Fruit fly (Drosophila melanogaster) whole organism, wandering third instar larva: ENCODE results near the gene Nos.

ENCODE experiments used
- Abd-B ChIP-seq: fragments of >200 bp; optimal IDR thresholded peaks from 2 replicates; lab custom pipeline; 2017; ENCODE audit warnings: missing biosample characterization, missing genetic modification characterization
- CG32264 ChIP-seq: fragments of 200-800 bp; sonication (Bioruptor generic); optimal IDR thresholded peaks from 2 replicates; lab custom pipeline; 2016; ENCODE audit warnings: missing biosample characterization, missing genetic modification characterization
- CG9705 ChIP-seq: fragments of 200-800 bp; sonication (Bioruptor generic); optimal IDR thresholded peaks from 2 replicates; lab custom pipeline; 2018; ENCODE audit warnings: missing biosample characterization, mild to moderate bottlenecking, missing genetic modification characterization
- CrebA ChIP-seq: fragments of 200-800 bp; sonication (Bioruptor generic); optimal IDR thresholded peaks from 2 replicates; lab custom pipeline; 2016; ENCODE audit warnings: missing biosample characterization, mild to moderate bottlenecking, missing genetic modification characterization, borderline replicate concordance
- Dfd ChIP-seq: fragments of >200 bp; optimal IDR thresholded peaks from 2 replicates; lab custom pipeline; 2017; ENCODE audit warnings: missing biosample characterization, missing genetic modification characterization
- Dif ChIP-seq: fragments of 200-275, 200-300 bp; sonication (Bioruptor generic); optimal IDR thresholded peaks from 2 replicates; lab custom pipeline; 2018; ENCODE audit warnings: missing biosample characterization, missing genetic modification characterization; ENCODE audit not compliant: partially characterized antibody
- GATAd ChIP-seq: sonication (Bioruptor generic); optimal IDR thresholded peaks from 2 replicates; lab custom pipeline; 2016; ENCODE audit warnings: missing biosample characterization, missing genetic modification characterization
- HLH106 ChIP-seq: fragments of 200-800 bp; optimal IDR thresholded peaks from 3 replicates; lab custom pipeline; 2019; ENCODE audit warnings: missing biosample characterization, mild to moderate bottlenecking, missing genetic modification characterization, moderate library complexity
- Hnf4 ChIP-seq: fragments of 200-800 bp; sonication (Bioruptor generic); optimal IDR thresholded peaks from 2 replicates; lab custom pipeline; 2016; ENCODE audit warnings: missing biosample characterization, mild to moderate bottlenecking, missing genetic modification characterization
- Hr78 ChIP-seq: fragments of >200 bp; optimal IDR thresholded peaks from 2 replicates; lab custom pipeline; 2017; ENCODE audit warnings: missing biosample characterization, missing genetic modification characterization
- Jra ChIP-seq: sonication (Bioruptor generic); optimal IDR thresholded peaks from 2 replicates; lab custom pipeline; 2016; ENCODE audit warnings: missing biosample characterization, missing genetic modification characterization
- Mio ChIP-seq: sonication (Bioruptor generic); optimal IDR thresholded peaks from 2 replicates; lab custom pipeline; 2016; ENCODE audit warnings: missing biosample characterization, missing genetic modification characterization
- Myc ChIP-seq: fragments of >200 bp; optimal IDR thresholded peaks from 2 replicates; lab custom pipeline; 2017
- N ChIP-seq: fragments of >200 bp; optimal IDR thresholded peaks from 2 replicates; lab custom pipeline; 2018; ENCODE audit warnings: missing biosample characterization, missing external identifiers, missing genetic modification characterization
- OdsH ChIP-seq: fragments of 200-800 bp; sonication (Bioruptor generic); optimal IDR thresholded peaks from 2 replicates; lab custom pipeline; 2016; ENCODE audit warnings: missing biosample characterization, mild to moderate bottlenecking, missing genetic modification characterization
- Rel ChIP-seq, 2 experiments: fragments of 200-800 bp; sonication (Bioruptor generic) in 1 of 2; optimal IDR thresholded peaks; 2 replicates in 1 of 2; 3 replicates in 1 of 2; lab custom pipeline; 2016 to 2019; ENCODE audit warnings: mild to moderate bottlenecking in 2 of 2, missing biosample characterization in 2 of 2, missing genetic modification characterization in 2 of 2, moderate library complexity in 1 of 2
- Sp1 ChIP-seq: fragments of 200-800 bp; sonication (Bioruptor generic); optimal IDR thresholded peaks from 3 replicates; lab custom pipeline; 2019; ENCODE audit warnings: missing biosample characterization, mild to moderate bottlenecking, missing genetic modification characterization, moderate library complexity
- Vsx2 ChIP-seq: fragments of 200-300, 225-300 bp; sonication (Bioruptor generic); optimal IDR thresholded peaks from 2 replicates; lab custom pipeline; 2018; ENCODE audit warnings: missing biosample characterization, missing genetic modification characterization; ENCODE audit not compliant: partially characterized antibody
- br ChIP-seq: fragments of 200-800 bp; sonication (Bioruptor generic); optimal IDR thresholded peaks from 2 replicates; lab custom pipeline; 2016; ENCODE audit warnings: missing biosample characterization, missing genetic modification characterization
- brk ChIP-seq: fragments of 200-800 bp; sonication (Bioruptor generic); optimal IDR thresholded peaks from 2 replicates; lab custom pipeline; 2016; ENCODE audit warnings: missing biosample characterization, mild to moderate bottlenecking, missing genetic modification characterization
- dmrt93B ChIP-seq: fragments of 200-800 bp; sonication (Bioruptor generic); optimal IDR thresholded peaks from 2 replicates; lab custom pipeline; 2018; ENCODE audit warnings: missing biosample characterization, mild to moderate bottlenecking, missing genetic modification characterization
- dsf ChIP-seq: sonication (Bioruptor generic); optimal IDR thresholded peaks from 2 replicates; lab custom pipeline; 2016; ENCODE audit warnings: missing biosample characterization, missing genetic modification characterization, borderline replicate concordance
- ey ChIP-seq: fragments of 200-800 bp; sonication (Bioruptor generic); optimal IDR thresholded peaks from 2 replicates; lab custom pipeline; 2016; ENCODE audit warnings: missing biosample characterization, missing genetic modification characterization
- foxo ChIP-seq, 2 experiments: fragments of 200-800 bp; sonication (Bioruptor generic); optimal IDR thresholded peaks; 2 replicates in 1 of 2; 3 replicates in 1 of 2; lab custom pipeline; 2016 to 2017; ENCODE audit warnings: missing biosample characterization in 2 of 2, missing genetic modification characterization in 2 of 2
- fru ChIP-seq: fragments of 200-800 bp; sonication (Bioruptor generic); optimal IDR thresholded peaks from 3 replicates; lab custom pipeline; 2016; ENCODE audit warnings: missing biosample characterization, mild to moderate bottlenecking, missing genetic modification characterization
- h ChIP-seq: fragments of 200-800 bp; sonication (Bioruptor generic); optimal IDR thresholded peaks from 3 replicates; lab custom pipeline; 2016; ENCODE audit warnings: missing biosample characterization, mild to moderate bottlenecking, missing genetic modification characterization
- jim ChIP-seq: fragments of 175-275, 200-325 bp; sonication (Bioruptor generic); optimal IDR thresholded peaks from 2 replicates; lab custom pipeline; 2016; ENCODE audit warnings: missing biosample characterization, mild to moderate bottlenecking, missing genetic modification characterization
- psq ChIP-seq: fragments of 200-800 bp; sonication (Bioruptor generic); optimal IDR thresholded peaks from 3 replicates; lab custom pipeline; 2017; ENCODE audit warnings: missing biosample characterization, mild to moderate bottlenecking, missing genetic modification characterization, moderate library complexity
- rgr ChIP-seq: fragments of 200-800 bp; sonication (Bioruptor generic); optimal IDR thresholded peaks from 3 replicates; lab custom pipeline; 2016; ENCODE audit warnings: missing biosample characterization, mild to moderate bottlenecking, missing genetic modification characterization
- sage ChIP-seq: fragments of 200-800 bp; sonication (Bioruptor generic); optimal IDR thresholded peaks from 2 replicates; lab custom pipeline; 2016; ENCODE audit warnings: missing biosample characterization, mild to moderate bottlenecking, missing genetic modification characterization
- tai ChIP-seq: sonication (Bioruptor generic); optimal IDR thresholded peaks from 2 replicates; lab custom pipeline; 2016; ENCODE audit warnings: missing biosample characterization, missing genetic modification characterization
- woc ChIP-seq: sonication (Bioruptor generic); optimal IDR thresholded peaks from 2 replicates; lab custom pipeline; 2016; ENCODE audit warnings: missing biosample characterization, mild to moderate bottlenecking, missing genetic modification characterization

Nos gene

dm6 chr2L:10795731-10796130 lies 41.6 kb downstream of the Nos start:
- TF ChIP-seq Dfd (GFP tag; lab: Kevin White, UChicago): peak; percentile 82
- no peak for TF ChIP-seq Dif

DNA sequence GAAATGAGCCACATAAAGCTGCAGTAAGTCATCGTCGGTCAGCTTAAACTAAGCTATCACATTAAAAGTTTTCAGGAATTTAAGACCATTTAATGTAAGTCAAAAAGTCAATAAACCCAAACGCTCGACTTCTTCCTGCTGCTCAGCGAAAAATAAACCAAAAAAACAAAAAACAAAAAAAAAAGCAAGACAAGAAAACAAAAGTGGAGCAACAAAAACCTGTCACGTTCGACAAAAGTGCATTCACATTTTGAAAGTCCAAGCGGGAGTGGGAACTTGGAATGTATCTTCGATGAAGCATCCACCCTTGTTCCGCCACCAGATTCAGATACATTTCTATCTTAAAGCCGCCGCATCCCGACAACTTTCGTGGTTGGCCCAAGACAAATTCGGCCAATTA lies 43.3 kb downstream of the Nos start:
- TF ChIP-seq Mio (GFP tag; lab: Kevin White, UChicago) (no peak), Sp1 (peak; percentile 47), sage (GFP tag; lab: Kevin White, UChicago) (no peak), Rel (GFP tag; optimal IDR thresholded peaks at IDR 0.05; lab: Kevin White, UChicago) (peak; percentile 3), Rel (tag; optimal IDR thresholded peaks at IDR 0.05; lab: Kevin White, UChicago) (no peak), foxo (GFP tag; optimal IDR thresholded peaks at IDR 0.05; lab: Kevin White, UChicago) (peak in 1 of 2 experiments; percentile 7), tai (GFP tag; lab: Kevin White, UChicago) (peak; percentile 39), Abd-B (GFP tag; lab: Kevin White, UChicago) (no peak), HLH106 (tag; lab: Kevin White, UChicago) (no peak)

DNA sequence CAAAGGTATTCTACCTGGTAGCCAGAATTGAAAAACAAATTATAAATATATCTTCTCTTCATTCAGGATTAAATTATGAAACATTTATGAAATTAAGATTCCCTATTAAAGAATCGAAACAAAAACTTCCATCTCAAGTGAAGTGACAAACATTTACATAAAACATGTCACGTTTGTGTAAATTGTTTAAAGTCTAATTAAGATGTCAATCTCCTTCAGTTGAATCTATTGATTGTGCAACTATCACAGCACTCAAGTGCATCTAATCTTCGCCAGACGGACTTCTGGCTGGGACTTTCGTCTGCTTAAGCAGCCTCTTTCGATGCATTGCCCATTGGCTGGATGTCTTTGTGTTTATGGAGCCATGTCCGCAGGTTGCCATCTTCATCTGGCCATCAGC lies 45.2 kb downstream of the Nos start:
- TF ChIP-seq Abd-B (GFP tag; lab: Kevin White, UChicago) (no peak), Myc (lab: Kevin White, UChicago) (no peak), Jra (GFP tag; lab: Kevin White, UChicago) (no peak), tai (GFP tag; lab: Kevin White, UChicago) (no peak), Hr78 (GFP tag; lab: Kevin White, UChicago) (no peak), fru (GFP tag; lab: Kevin White, UChicago) (no peak), OdsH (GFP tag; lab: Kevin White, UChicago) (no peak), dsf (GFP tag; lab: Kevin White, UChicago) (no peak), Vsx2 (GFP tag; lab: Kevin White, UChicago) (no peak), sage (GFP tag; lab: Kevin White, UChicago) (no peak), Hnf4 (GFP tag; lab: Kevin White, UChicago) (no peak), CG32264 (GFP tag; lab: Kevin White, UChicago) (no peak), N (GFP tag; lab: Kevin White, UChicago) (no peak), jim (GFP tag; lab: Kevin White, UChicago) (no peak), Rel (GFP tag; optimal IDR thresholded peaks at IDR 0.05; lab: Kevin White, UChicago) (no peak), Rel (tag; optimal IDR thresholded peaks at IDR 0.05; lab: Kevin White, UChicago) (no peak)
- TF ChIP-seq, all 38 proteins: peak for 0

DNA sequence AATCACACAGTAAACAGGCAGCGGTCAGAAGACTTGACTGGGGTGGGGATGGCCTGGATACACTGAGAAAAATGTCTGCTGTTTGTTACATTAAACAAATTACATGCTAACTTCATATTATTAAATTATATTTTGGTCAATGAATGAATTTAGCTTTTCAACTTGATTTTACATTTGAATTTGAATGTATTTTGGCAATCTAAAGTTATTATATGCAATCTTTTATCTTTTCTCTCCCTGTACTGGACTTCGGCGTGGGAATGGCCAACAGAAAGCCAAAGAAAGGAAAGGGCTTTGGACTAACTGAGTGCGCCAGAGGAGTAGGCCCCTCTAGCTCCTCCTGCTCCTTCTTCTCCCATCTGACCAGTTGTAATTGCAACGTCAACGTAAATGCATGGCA lies 46.0 kb downstream of the Nos start:
- peak in 1 of 2 experiments; percentile 72 for TF ChIP-seq foxo (GFP tag; optimal IDR thresholded peaks at IDR 0.05; lab: Kevin White, UChicago)
- peak; percentile 62 for TF ChIP-seq HLH106 (tag; lab: Kevin White, UChicago)
- peak; percentile 20 for TF ChIP-seq OdsH (GFP tag; lab: Kevin White, UChicago)
- TF ChIP-seq CrebA (GFP tag; lab: Kevin White, UChicago): peak; percentile 18
- TF ChIP-seq Sp1: peak; percentile 68
- TF ChIP-seq Dfd (GFP tag; lab: Kevin White, UChicago): no peak
- TF ChIP-seq psq: peak; percentile 39
- peak; percentile 90 for TF ChIP-seq fru (GFP tag; lab: Kevin White, UChicago)
- TF ChIP-seq CG9705 (GFP tag; lab: Kevin White, UChicago): peak; percentile 31
- TF ChIP-seq Hnf4 (GFP tag; lab: Kevin White, UChicago): peak; percentile 35
- no peak for TF ChIP-seq sage (GFP tag; lab: Kevin White, UChicago)
- TF ChIP-seq brk (GFP tag; lab: Kevin White, UChicago): no peak
- TF ChIP-seq rgr (GFP tag; lab: Kevin White, UChicago): peak; percentile 9
- TF ChIP-seq tai (GFP tag; lab: Kevin White, UChicago): no peak
- peak; percentile 20 for TF ChIP-seq br (GFP tag; lab: Kevin White, UChicago)
- TF ChIP-seq woc: peak; percentile 65
- peak; percentile 39 for TF ChIP-seq ey (GFP tag; lab: Kevin White, UChicago)
- TF ChIP-seq GATAd (GFP tag; lab: Kevin White, UChicago): no peak
- peak; percentile 6 for TF ChIP-seq dmrt93B (GFP tag; lab: Kevin White, UChicago)
- peak; percentile 49 for TF ChIP-seq h (GFP tag; lab: Kevin White, UChicago)
